Worm (Caenorhabditis elegans): Measurements from ENCODE around the gene C31H2.3.
A peak's percentile ranks its signal among the peaks of the same experiment; 100 is the strongest.

C31H2.3 gene

ce11 chrX:5111894-5112293, 42.3 kb downstream of the C31H2.3 start:
- TF ChIP-seq elt-3 (tag; optimal IDR thresholded peaks at IDR 0.05) (no peak), nhr-71 (tag; optimal IDR thresholded peaks at IDR 0.05) (no peak), vab-15 (tag; optimal IDR thresholded peaks at IDR 0.05) (no peak), lin-15B (tag; optimal IDR thresholded peaks at IDR 0.05) (no peak), mef-2 (tag; optimal IDR thresholded peaks at IDR 0.05) (no peak)

- no peak for TF ChIP-seq nhr-237 (tag; optimal IDR thresholded peaks at IDR 0.05)
- TF ChIP-seq pax-3 (tag; optimal IDR thresholded peaks at IDR 0.05) = no peak
- no peak for TF ChIP-seq ceh-82 (tag; optimal IDR thresholded peaks at IDR 0.05)
- TF ChIP-seq hlh-17 (GFP tag; optimal IDR thresholded peaks at IDR 0.05; ENCODE audit: borderline replicate concordance) = no peak
- TF ChIP-seq fkh-10 (GFP tag; optimal IDR thresholded peaks at IDR 0.05) = no peak
- TF ChIP-seq unc-30 (tag; optimal IDR thresholded peaks at IDR 0.05) = no peak
- no peak for TF ChIP-seq unc-62 (GFP tag; optimal IDR thresholded peaks at IDR 0.05)
- TF ChIP-seq elt-2 (tag; optimal IDR thresholded peaks at IDR 0.05) = peak; percentile 81
These were observed 45.0 kb downstream of the C31H2.3 start, which contains the start of gene C42D8.1 for ce11 chrX:5109130-5109529. C42D8.1 (plus strand) TSS chrX:5109506.

ce11 chrX:5106942-5107341, 47.2 kb downstream of the C31H2.3 start, which contains the start of gene C42D8.9:
C42D8.9 (minus strand) TSS chrX:5107042.
- no peak for TF ChIP-seq sptf-1 (tag; optimal IDR thresholded peaks at IDR 0.05)
- TF ChIP-seq Y116A8C.19 (tag; optimal IDR thresholded peaks at IDR 0.05; ENCODE audit: borderline replicate concordance) = no peak
- TF ChIP-seq dsc-1 (tag; optimal IDR thresholded peaks at IDR 0.05) = no peak
- no peak for TF ChIP-seq nhr-11 (tag; optimal IDR thresholded peaks at IDR 0.05)
- no peak for TF ChIP-seq ztf-11 (tag; optimal IDR thresholded peaks at IDR 0.05)
- TF ChIP-seq snu-23 (GFP tag; optimal IDR thresholded peaks at IDR 0.05) = no peak
- TF ChIP-seq nhr-20 (tag; optimal IDR thresholded peaks at IDR 0.05) = no peak
- TF ChIP-seq fkh-8 (tag; optimal IDR thresholded peaks at IDR 0.05) = no peak
- TF ChIP-seq lin-14 (GFP tag; optimal IDR thresholded peaks at IDR 0.05) = no peak
- no peak for TF ChIP-seq F16B12.6 (tag; optimal IDR thresholded peaks at IDR 0.05)
- no peak for TF ChIP-seq zip-4 (GFP tag; optimal IDR thresholded peaks at IDR 0.05)
- no peak for TF ChIP-seq ama-1 (optimal IDR thresholded peaks at IDR 0.05)
- no peak for TF ChIP-seq ceh-82 (tag; optimal IDR thresholded peaks at IDR 0.05)
- no peak for TF ChIP-seq ceh-63 (GFP tag; optimal IDR thresholded peaks at IDR 0.05)
- TF ChIP-seq nhr-19 (GFP tag; conservative IDR thresholded peaks at IDR 0.05) = no peak
- TF ChIP-seq mdl-1 (tag; optimal IDR thresholded peaks at IDR 0.05) = no peak
- TF ChIP-seq lsy-2 (tag; optimal IDR thresholded peaks at IDR 0.05) = no peak
- no peak for TF ChIP-seq fkh-10 (GFP tag; optimal IDR thresholded peaks at IDR 0.05)
- TF ChIP-seq nhr-90 (tag; optimal IDR thresholded peaks at IDR 0.05; ENCODE audit: poor library complexity) = no peak
- no peak for TF ChIP-seq zag-1 (tag; optimal IDR thresholded peaks at IDR 0.05)

- no peak for TF ChIP-seq ceh-88 (GFP tag; IDR thresholded peaks at IDR 0.05)
- TF ChIP-seq dsc-1 (tag; optimal IDR thresholded peaks at IDR 0.05) = no peak
- TF ChIP-seq hlh-17 (GFP tag; optimal IDR thresholded peaks at IDR 0.05; ENCODE audit: borderline replicate concordance) = no peak
- TF ChIP-seq lin-39 (tag; optimal IDR thresholded peaks at IDR 0.05) = no peak
- no peak for TF ChIP-seq aly-2 (tag; optimal IDR thresholded peaks at IDR 0.05)
- TF ChIP-seq swsn-7 (tag; optimal IDR thresholded peaks at IDR 0.05) = no peak
- no peak for TF ChIP-seq efl-1 (optimal IDR thresholded peaks at IDR 0.05)
- TF ChIP-seq efl-1 (GFP tag; optimal IDR thresholded peaks at IDR 0.05 in 1 of 2) = no peak
- no peak for TF ChIP-seq unc-86 (tag; optimal IDR thresholded peaks at IDR 0.05)
- TF ChIP-seq alr-1 (tag; optimal IDR thresholded peaks at IDR 0.05; ENCODE audit: borderline replicate concordance) = no peak
- no peak for TF ChIP-seq zag-1 (tag; optimal IDR thresholded peaks at IDR 0.05)
- no peak for TF ChIP-seq ama-1 (optimal IDR thresholded peaks at IDR 0.05)
- no peak for TF ChIP-seq C16A3.4 (tag; optimal IDR thresholded peaks at IDR 0.05)
- TF ChIP-seq mdl-1 (tag; optimal IDR thresholded peaks at IDR 0.05) = no peak
- no peak for TF ChIP-seq zip-4 (GFP tag; optimal IDR thresholded peaks at IDR 0.05)
- TF ChIP-seq blmp-1 (tag; optimal IDR thresholded peaks at IDR 0.05) = no peak
- TF ChIP-seq lin-15B (tag; optimal IDR thresholded peaks at IDR 0.05) = no peak
These were observed 47.9 kb downstream of the C31H2.3 start for ce11 chrX:5106187-5106694.
